Worm (Caenorhabditis elegans) whole organism, L2 larva: ENCODE results near the gene nrf-6.

Source experiments
- Y55F3AM.14 ChIP-seq: fragments of 200-800 bp; sonication (Bioruptor generic); optimal IDR thresholded peaks from 2 replicates; lab custom pipeline; 2018; ENCODE audit warnings: mild to moderate bottlenecking, missing genetic modification characterization, missing compliant biosample characterization
- ama-1 ChIP-seq: fragments of 150-350 bp; optimal IDR thresholded peaks from 2 replicates; lab custom pipeline; 2018; ENCODE audit warnings: inconsistent platforms
- blmp-1 ChIP-seq: sonication (generic microtip); optimal IDR thresholded peaks from 2 replicates; lab custom pipeline; 2017; ENCODE audit warnings: missing genetic modification characterization, mild to moderate bottlenecking, missing compliant biosample characterization, antibody characterized with exemption, moderate library complexity; ENCODE audit not compliant: insufficient read depth
- ceh-16 ChIP-seq: fragments of 150-350 bp; optimal IDR thresholded peaks from 2 replicates; lab custom pipeline; 2014; ENCODE audit warnings: missing biosample characterization, missing genetic modification characterization
- elt-1 ChIP-seq: fragments of 150-350 bp; optimal IDR thresholded peaks from 2 replicates; lab custom pipeline; 2014; ENCODE audit warnings: missing biosample characterization, missing genetic modification characterization
- lin-11 ChIP-seq: fragments of 150-350 bp; sonication (generic microtip); optimal IDR thresholded peaks from 2 replicates; lab custom pipeline; 2014; ENCODE audit warnings: missing biosample characterization, missing genetic modification characterization, inconsistent platforms, mixed read lengths
- nhr-77 ChIP-seq: fragments of 150-350 bp; optimal IDR thresholded peaks from 2 replicates; lab custom pipeline; 2014; ENCODE audit warnings: missing biosample characterization, missing genetic modification characterization

DNA sequence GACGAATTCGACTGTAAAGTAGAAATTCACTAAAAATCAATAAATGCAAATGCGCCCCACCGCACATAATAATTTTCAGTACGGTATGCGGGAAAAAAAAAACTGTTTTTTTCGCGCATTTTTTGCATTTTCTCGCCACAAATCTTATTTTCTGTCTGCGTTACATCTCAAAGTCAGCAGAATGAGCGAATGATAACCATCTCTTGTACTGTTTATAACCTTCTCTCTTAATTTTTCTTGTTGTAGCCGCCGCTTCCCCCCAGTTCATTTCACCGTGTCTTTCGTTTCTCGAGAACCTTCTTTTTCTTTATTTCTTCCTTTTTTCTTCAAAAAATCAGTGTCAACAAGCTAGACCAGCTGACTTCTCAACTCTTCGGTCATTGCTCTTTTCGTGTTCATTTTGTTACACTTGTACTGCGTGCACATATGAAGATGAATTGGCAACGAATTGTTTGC lies 17.0 kb downstream of the nrf-6 start:
- TF ChIP-seq blmp-1 (tag; lab: Kevin White, UChicago) (peak; percentile 17), lin-11 (tag; lab: Kevin White, UChicago) (no peak), ama-1 (peak; percentile 66), elt-1 (tag; lab: Kevin White, UChicago) (no peak), ceh-16 (tag; lab: Kevin White, UChicago) (no peak), nhr-77 (no peak), Y55F3AM.14 (GFP tag; lab: Kevin White, UChicago) (no peak)
